Worm (Caenorhabditis elegans): ENCODE results near the gene ZK688.4.

DNA sequence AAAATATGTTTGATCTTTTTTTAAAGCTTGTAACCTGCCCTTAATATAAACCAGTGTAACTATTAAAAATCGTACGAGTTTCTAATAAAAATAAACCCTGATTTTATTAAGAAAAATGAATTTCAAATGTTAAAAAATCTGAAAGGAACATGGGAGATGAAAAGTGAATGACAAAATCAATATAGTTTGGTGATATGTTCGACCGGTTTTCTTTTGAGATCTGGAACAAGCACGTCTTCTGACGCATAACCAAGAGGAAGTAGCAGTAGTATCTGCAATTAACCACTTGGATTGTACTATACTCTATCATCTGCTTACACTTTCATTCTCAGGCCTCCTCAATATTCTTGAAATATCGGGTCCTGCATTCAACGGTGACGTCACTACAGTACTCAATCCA lies 17.7 kb upstream of the ZK688.4 start:
- TF ChIP-seq dve-1 (tag; optimal IDR thresholded peaks at IDR 0.05; ENCODE audit: insufficient read depth) (no peak), unc-130 (GFP tag; optimal IDR thresholded peaks at IDR 0.05) (no peak), jun-1 (tag; optimal IDR thresholded peaks at IDR 0.05) (no peak), mxl-2 (GFP tag; conservative IDR thresholded peaks at IDR 0.05) (no peak), pha-4 (GFP tag; IDR thresholded peaks at IDR 0.05) (no peak), pha-4 (tag; optimal IDR thresholded peaks at IDR 0.05) (no peak)
